Worm (Caenorhabditis elegans) whole organism, late embryonic: ENCODE data around the gene F49C12.9.

Experiments used
- C38D4.7 ChIP-seq: fragments of 200-800 bp; sonication (Bioruptor generic); optimal IDR thresholded peaks from 2 replicates; lab custom pipeline; 2018; ENCODE audit warnings: mild to moderate bottlenecking, missing genetic modification characterization, moderate library complexity, missing compliant biosample characterization
- K02D7.2 ChIP-seq: sonication (generic microtip); optimal IDR thresholded peaks from 2 replicates; lab custom pipeline; 2017; ENCODE audit warnings: mild to moderate bottlenecking, missing genetic modification characterization, missing compliant biosample characterization
- ahr-1 ChIP-seq: sonication (generic microtip); optimal IDR thresholded peaks from 2 replicates; lab custom pipeline; 2016; ENCODE audit warnings: missing genetic modification characterization, missing compliant biosample characterization
- ceh-18 ChIP-seq: sonication (generic microtip); optimal IDR thresholded peaks from 2 replicates; lab custom pipeline; 2016; ENCODE audit warnings: missing genetic modification characterization, missing compliant biosample characterization
- ceh-19 ChIP-seq: fragments of 200-800 bp; sonication (Bioruptor generic); optimal IDR thresholded peaks from 2 replicates; lab custom pipeline; 2018; ENCODE audit warnings: mild to moderate bottlenecking, missing genetic modification characterization, missing compliant biosample characterization
- ceh-2 ChIP-seq: sonication (generic microtip); optimal IDR thresholded peaks from 2 replicates; lab custom pipeline; 2016; ENCODE audit warnings: missing genotype, missing genetic modification characterization, missing compliant biosample characterization
- ceh-45 ChIP-seq: fragments of 200-800 bp; sonication (Bioruptor generic); IDR thresholded peaks from 2 replicates; pipeline ENCODE4 v1.3.6; 2022; ENCODE audit warnings: missing genetic modification reagents, missing genetic modification characterization, missing compliant biosample characterization
- ceh-6 ChIP-seq: fragments of 200-800 bp; sonication (Bioruptor generic); optimal IDR thresholded peaks from 2 replicates; lab custom pipeline; 2018; ENCODE audit warnings: mild to moderate bottlenecking, missing genetic modification characterization, missing compliant biosample characterization
- ceh-9 ChIP-seq: sonication (generic microtip); optimal IDR thresholded peaks from 2 replicates; lab custom pipeline; 2016; ENCODE audit warnings: mild to moderate bottlenecking, missing genetic modification characterization, inconsistent platforms, missing compliant biosample characterization
- dmd-4 ChIP-seq: sonication (generic microtip); optimal IDR thresholded peaks from 2 replicates; lab custom pipeline; 2016; ENCODE audit warnings: borderline replicate concordance, missing genetic modification characterization, missing compliant biosample characterization
- dve-1 ChIP-seq: sonication (generic microtip); optimal IDR thresholded peaks from 2 replicates; lab custom pipeline; 2017; ENCODE audit warnings: antibody characterized with exemption, mild to moderate bottlenecking, missing genetic modification characterization, missing compliant biosample characterization
- ets-4 ChIP-seq: sonication (generic microtip); optimal IDR thresholded peaks from 2 replicates; lab custom pipeline; 2016; ENCODE audit warnings: missing genetic modification characterization, missing compliant biosample characterization
- eyg-1 ChIP-seq: sonication (generic microtip); optimal IDR thresholded peaks from 2 replicates; lab custom pipeline; 2016; ENCODE audit warnings: missing genotype, missing genetic modification characterization, missing compliant biosample characterization
- fax-1 ChIP-seq: sonication (generic microtip); optimal IDR thresholded peaks from 2 replicates; lab custom pipeline; 2016; ENCODE audit warnings: missing genotype, missing genetic modification characterization, missing compliant biosample characterization
- fkh-10 ChIP-seq: fragments of 150-350 bp; optimal IDR thresholded peaks from 2 replicates; lab custom pipeline; 2014; ENCODE audit warnings: missing biosample characterization, missing genetic modification reagents, missing genetic modification characterization
- gmeb-2 ChIP-seq: sonication (generic microtip); optimal IDR thresholded peaks from 2 replicates; lab custom pipeline; 2016; ENCODE audit warnings: missing genetic modification characterization, inconsistent platforms, missing compliant biosample characterization
- hlh-13 ChIP-seq: fragments of 200-800 bp; sonication (Bioruptor generic); optimal IDR thresholded peaks from 2 replicates; lab custom pipeline; 2018; ENCODE audit warnings: mild to moderate bottlenecking, missing genetic modification characterization, missing compliant biosample characterization
- hlh-6 ChIP-seq: sonication (generic microtip); optimal IDR thresholded peaks from 2 replicates; lab custom pipeline; 2016; ENCODE audit warnings: missing genotype, missing genetic modification characterization, missing compliant biosample characterization
- hlh-8 ChIP-seq: sonication (generic microtip); optimal IDR thresholded peaks from 2 replicates; lab custom pipeline; 2016; ENCODE audit warnings: missing genotype, missing genetic modification characterization, missing compliant biosample characterization
- lin-11 ChIP-seq: fragments of 200-800 bp; sonication (Bioruptor generic); optimal IDR thresholded peaks from 2 replicates; lab custom pipeline; 2018; ENCODE audit warnings: mild to moderate bottlenecking, missing genetic modification characterization, missing compliant biosample characterization
- madf-2 ChIP-seq: sonication (generic microtip); optimal IDR thresholded peaks from 2 replicates; lab custom pipeline; 2017; ENCODE audit warnings: missing genetic modification characterization, missing compliant biosample characterization
- nfya-1 ChIP-seq: sonication (generic microtip); optimal IDR thresholded peaks from 2 replicates; lab custom pipeline; 2017; ENCODE audit warnings: missing genetic modification characterization, mild to moderate bottlenecking, missing compliant biosample characterization, antibody characterized with exemption, moderate library complexity
- nhr-232 ChIP-seq: sonication (generic microtip); optimal IDR thresholded peaks from 2 replicates; lab custom pipeline; 2016; ENCODE audit warnings: missing genetic modification characterization, missing compliant biosample characterization
- pha-2 ChIP-seq: sonication (generic microtip); optimal IDR thresholded peaks from 2 replicates; lab custom pipeline; 2017; ENCODE audit warnings: mild to moderate bottlenecking, missing genetic modification characterization, missing compliant biosample characterization
- pqm-1 ChIP-seq: sonication (generic microtip); optimal IDR thresholded peaks from 2 replicates; lab custom pipeline; 2016; ENCODE audit warnings: missing genetic modification characterization, missing compliant biosample characterization
- ref-2 ChIP-seq: sonication (generic microtip); optimal IDR thresholded peaks from 2 replicates; lab custom pipeline; 2016; ENCODE audit warnings: missing genetic modification characterization, missing compliant biosample characterization
- rnt-1 ChIP-seq: sonication (generic microtip); optimal IDR thresholded peaks from 2 replicates; lab custom pipeline; 2016; ENCODE audit warnings: missing genetic modification characterization, missing compliant biosample characterization
- syd-9 ChIP-seq: sonication (generic microtip); optimal IDR thresholded peaks from 2 replicates; lab custom pipeline; 2016; ENCODE audit warnings: mild to moderate bottlenecking, missing genetic modification characterization, moderate library complexity, missing compliant biosample characterization
- tbx-2 ChIP-seq: sonication (generic microtip); optimal IDR thresholded peaks from 2 replicates; lab custom pipeline; 2016; ENCODE audit warnings: missing genetic modification characterization, missing compliant biosample characterization
- ttx-3 ChIP-seq: sonication (generic microtip); optimal IDR thresholded peaks from 2 replicates; lab custom pipeline; 2016; ENCODE audit warnings: missing genetic modification reagents, missing genetic modification characterization, missing compliant biosample characterization
- unc-42 ChIP-seq: sonication (generic microtip); optimal IDR thresholded peaks from 2 replicates; lab custom pipeline; 2016; ENCODE audit warnings: missing genotype, missing genetic modification characterization, missing compliant biosample characterization
- zip-5 ChIP-seq: sonication (generic microtip); optimal IDR thresholded peaks from 2 replicates; lab custom pipeline; 2016; ENCODE audit warnings: missing genetic modification characterization, missing compliant biosample characterization
- ztf-16 ChIP-seq: sonication (generic microtip); optimal IDR thresholded peaks from 2 replicates; lab custom pipeline; 2017; ENCODE audit warnings: missing genetic modification characterization, missing compliant biosample characterization

The F49C12.9 gene

DNA sequence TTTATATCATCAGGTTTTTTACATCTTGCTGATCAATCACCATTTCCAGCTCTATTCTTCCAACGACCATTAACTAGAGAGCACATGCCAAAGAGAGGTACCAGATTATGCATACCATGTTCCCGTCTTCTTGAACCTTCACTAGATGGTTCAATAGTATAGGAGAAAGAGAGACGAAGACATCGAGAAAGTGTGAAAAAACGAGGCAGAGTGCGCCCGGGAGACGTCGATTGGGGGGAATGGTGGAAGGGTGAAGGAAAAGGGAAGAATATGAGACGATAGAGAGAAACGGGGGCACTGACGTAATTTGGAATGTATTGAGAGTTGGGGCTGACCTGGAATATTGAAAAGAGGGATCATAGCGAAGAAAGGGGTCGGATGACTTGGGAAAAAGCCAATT lies 48.4 kb downstream of the F49C12.9 start:
- no peak for TF ChIP-seq ceh-2 (tag; lab: Kevin White, UChicago)
- no peak for TF ChIP-seq hlh-13 (GFP tag; lab: Kevin White, UChicago)
- TF ChIP-seq dmd-4 (tag; lab: Kevin White, UChicago) = no peak
- no peak for TF ChIP-seq gmeb-2
- TF ChIP-seq ceh-45 (GFP tag; lab: Robert Waterston, UW) = no peak
- TF ChIP-seq nhr-232 (tag; lab: Kevin White, UChicago) = no peak
- no peak for TF ChIP-seq hlh-6 (tag; lab: Kevin White, UChicago)
- no peak for TF ChIP-seq ceh-19 (GFP tag; lab: Kevin White, UChicago)
- no peak for TF ChIP-seq zip-5 (tag; lab: Kevin White, UChicago)
- TF ChIP-seq fkh-10 = no peak
- peak; percentile 72 for TF ChIP-seq ref-2 (tag; lab: Kevin White, UChicago)
- no peak for TF ChIP-seq hlh-8 (tag; lab: Kevin White, UChicago)
- TF ChIP-seq eyg-1 (tag; lab: Kevin White, UChicago) = no peak
- no peak for TF ChIP-seq ttx-3
- TF ChIP-seq pqm-1 (tag; lab: Kevin White, UChicago) = no peak
- no peak for TF ChIP-seq lin-11 (tag; lab: Kevin White, UChicago)
- no peak for TF ChIP-seq ceh-9 (tag; lab: Kevin White, UChicago)
- no peak for TF ChIP-seq ahr-1 (tag; lab: Kevin White, UChicago)
- TF ChIP-seq ceh-6 (GFP tag; lab: Kevin White, UChicago) = no peak
- peak; percentile 16 for TF ChIP-seq nfya-1
- TF ChIP-seq fax-1 (tag; lab: Kevin White, UChicago) = no peak
- peak; percentile 74 for TF ChIP-seq tbx-2 (tag; lab: Kevin White, UChicago)

DNA sequence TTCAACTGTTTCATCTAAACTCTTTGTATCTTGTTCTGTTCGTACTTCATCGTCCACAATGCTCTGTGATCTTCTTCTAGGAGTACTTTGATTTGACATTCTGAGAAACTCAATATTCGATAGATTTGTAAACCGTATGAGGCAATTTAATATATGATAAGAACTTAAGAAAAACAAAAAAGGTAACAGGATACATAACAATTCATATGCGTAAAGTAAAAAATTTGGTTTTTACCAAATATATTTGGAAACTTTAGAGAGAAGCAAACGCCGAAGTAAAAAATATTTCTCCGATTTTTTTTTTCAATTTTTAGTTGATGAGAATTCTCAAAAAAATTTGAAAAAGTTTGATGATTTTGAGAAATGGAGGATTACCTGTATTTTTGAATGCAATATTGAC lies 49.6 kb downstream of the F49C12.9 start, which contains the start of gene Y11D7A.19:
Gene Y11D7A.19, minus strand, starts transcription at position 101 of the 400 bp plus-strand sequence.
- no peak for TF ChIP-seq ztf-16 (tag; lab: Kevin White, UChicago)
- TF ChIP-seq pqm-1 (tag; lab: Kevin White, UChicago) = no peak
- TF ChIP-seq dve-1 (tag; lab: Kevin White, UChicago) = no peak
- no peak for TF ChIP-seq K02D7.2 (tag; lab: Kevin White, UChicago)
- TF ChIP-seq pha-2 (tag; lab: Kevin White, UChicago) = no peak
- no peak for TF ChIP-seq syd-9 (tag; lab: Kevin White, UChicago)
- no peak for TF ChIP-seq ceh-18 (tag; lab: Kevin White, UChicago)
- TF ChIP-seq ahr-1 (tag; lab: Kevin White, UChicago) = no peak
- no peak for TF ChIP-seq nfya-1
- no peak for TF ChIP-seq madf-2 (tag; lab: Kevin White, UChicago)
- no peak for TF ChIP-seq ets-4 (tag; lab: Kevin White, UChicago)
- no peak for TF ChIP-seq C38D4.7 (GFP tag; lab: Kevin White, UChicago)
- no peak for TF ChIP-seq rnt-1 (tag; lab: Kevin White, UChicago)
- TF ChIP-seq unc-42 (tag; lab: Kevin White, UChicago) = no peak
- no peak for TF ChIP-seq fkh-10
- no peak for TF ChIP-seq ceh-6 (GFP tag; lab: Kevin White, UChicago)
